Fruit fly (Drosophila melanogaster) whole organism, wandering third instar larva: ENCODE results near the gene CG32259.

Source experiments
- Dfd ChIP-seq: fragments of >200 bp; optimal IDR thresholded peaks from 2 replicates; lab custom pipeline; 2017; ENCODE audit warnings: missing biosample characterization, missing genetic modification characterization
- Hr78 ChIP-seq: fragments of >200 bp; optimal IDR thresholded peaks from 2 replicates; lab custom pipeline; 2017; ENCODE audit warnings: missing biosample characterization, missing genetic modification characterization
- N ChIP-seq: fragments of >200 bp; optimal IDR thresholded peaks from 2 replicates; lab custom pipeline; 2018; ENCODE audit warnings: missing biosample characterization, missing external identifiers, missing genetic modification characterization
- dmrt93B ChIP-seq: fragments of 200-800 bp; sonication (Bioruptor generic); optimal IDR thresholded peaks from 2 replicates; lab custom pipeline; 2018; ENCODE audit warnings: missing biosample characterization, mild to moderate bottlenecking, missing genetic modification characterization
- dsf ChIP-seq: sonication (Bioruptor generic); optimal IDR thresholded peaks from 2 replicates; lab custom pipeline; 2016; ENCODE audit warnings: missing biosample characterization, missing genetic modification characterization, borderline replicate concordance
- lola ChIP-seq: fragments of >200 bp; optimal IDR thresholded peaks from 2 replicates; lab custom pipeline; 2017; ENCODE audit warnings: missing biosample characterization, missing genetic modification characterization
- psq ChIP-seq: fragments of 200-800 bp; sonication (Bioruptor generic); optimal IDR thresholded peaks from 3 replicates; lab custom pipeline; 2017; ENCODE audit warnings: missing biosample characterization, mild to moderate bottlenecking, missing genetic modification characterization, moderate library complexity

DNA sequence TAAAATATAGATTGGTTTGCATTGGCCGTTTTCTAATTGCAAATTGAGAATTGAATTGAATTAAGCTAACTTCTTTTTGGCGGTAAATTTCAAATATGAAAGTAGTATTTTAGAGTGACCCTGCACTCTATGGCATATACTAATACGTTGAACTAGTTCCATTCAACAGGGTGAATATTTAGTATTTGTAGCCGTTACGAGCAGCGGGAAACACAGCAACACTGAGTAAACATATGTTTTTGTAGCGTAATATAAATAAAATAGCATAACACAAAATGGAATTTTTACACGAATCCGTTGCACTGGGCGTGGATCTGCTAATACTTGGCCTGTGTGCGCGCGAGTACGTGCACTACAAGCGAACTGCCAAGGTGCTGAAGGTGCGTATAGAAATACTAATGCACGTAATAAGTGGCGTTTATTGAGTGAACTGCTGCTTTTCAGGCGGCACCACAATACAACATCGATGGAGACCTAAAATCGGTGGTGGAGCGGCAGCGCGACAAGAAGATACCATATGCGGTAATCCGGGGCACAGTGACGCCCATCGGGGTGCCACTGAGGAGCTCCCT lies 47.8 kb upstream of the CG32259 start, which contains the start of gene Mul1:
- TF ChIP-seq N, result no peak
- no peak for TF ChIP-seq Dfd (GFP tag; lab: Kevin White, UChicago)
- no peak for TF ChIP-seq dsf (GFP tag; lab: Kevin White, UChicago)
- no peak for TF ChIP-seq psq
- no peak for TF ChIP-seq lola
- TF ChIP-seq Hr78 (GFP tag; lab: Kevin White, UChicago), result no peak
- no peak for TF ChIP-seq dmrt93B
